Worm (Caenorhabditis elegans): ENCODE data around the gene mex-1.

mex-1 gene

ce11 chrII:11966602-11967001 lies 1.8 kb upstream of the mex-1 start, which contains the start of gene rab-7:
Gene rab-7, minus strand, starts transcription at chrII:11966931.
- TF ChIP-seq flt-1 (GFP tag; IDR thresholded peaks at IDR 0.05) (no peak), tab-1 (GFP tag; IDR thresholded peaks at IDR 0.05) (no peak), cog-1 (tag; optimal IDR thresholded peaks at IDR 0.05) (no peak), ztf-23 (GFP tag; IDR thresholded peaks at IDR 0.05) (no peak), ztf-29 (GFP tag; IDR thresholded peaks at IDR 0.05) (no peak), ref-1 (GFP tag; conservative IDR thresholded peaks at IDR 0.05) (no peak), klf-2 (GFP tag; conservative IDR thresholded peaks at IDR 0.05) (no peak), med-1 (GFP tag; optimal IDR thresholded peaks at IDR 0.05; ENCODE audit: insufficient read depth) (no peak), T22C8.4 (GFP tag; IDR thresholded peaks at IDR 0.05) (no peak)

ce11 chrII:11967507-11968127 lies 820 bp upstream of the mex-1 start, which contains the start of gene W03C9.5:
Gene W03C9.5, minus strand, starts transcription at chrII:11967544.
- TF ChIP-seq ztf-23 (GFP tag; IDR thresholded peaks at IDR 0.05) (peak; percentile 88), klf-2 (GFP tag; conservative IDR thresholded peaks at IDR 0.05) (peak; percentile 89), ztf-29 (GFP tag; IDR thresholded peaks at IDR 0.05) (no peak; the same call in 1 of the 2 replicates), tab-1 (GFP tag; IDR thresholded peaks at IDR 0.05) (no peak), med-1 (GFP tag; optimal IDR thresholded peaks at IDR 0.05; ENCODE audit: insufficient read depth) (peak; percentile 2), cog-1 (tag; optimal IDR thresholded peaks at IDR 0.05) (peak; percentile 92), T22C8.4 (GFP tag; IDR thresholded peaks at IDR 0.05) (peak; percentile 54; the same call in 1 of the 2 replicates), flt-1 (GFP tag; IDR thresholded peaks at IDR 0.05) (peak; percentile 92), ref-1 (GFP tag; conservative IDR thresholded peaks at IDR 0.05) (peak; percentile 69)

- TF ChIP-seq klf-2 (GFP tag; conservative IDR thresholded peaks at IDR 0.05) (no peak), ztf-29 (GFP tag; IDR thresholded peaks at IDR 0.05) (no peak), med-1 (GFP tag; optimal IDR thresholded peaks at IDR 0.05; ENCODE audit: insufficient read depth) (no peak)
Measured at ce11 chrII:11969033-11969432, 596 bp downstream of the mex-1 start.

- TF ChIP-seq T22C8.4 (GFP tag; IDR thresholded peaks at IDR 0.05) (no peak), cog-1 (tag; optimal IDR thresholded peaks at IDR 0.05) (no peak), ztf-29 (GFP tag; IDR thresholded peaks at IDR 0.05) (no peak), flt-1 (GFP tag; IDR thresholded peaks at IDR 0.05) (no peak), med-1 (GFP tag; optimal IDR thresholded peaks at IDR 0.05; ENCODE audit: insufficient read depth) (no peak), ref-1 (GFP tag; conservative IDR thresholded peaks at IDR 0.05) (no peak), tab-1 (GFP tag; IDR thresholded peaks at IDR 0.05) (no peak), klf-2 (GFP tag; conservative IDR thresholded peaks at IDR 0.05) (no peak), ztf-23 (GFP tag; IDR thresholded peaks at IDR 0.05) (no peak)
Measured at ce11 chrII:11971009-11971636, 2.7 kb downstream of the mex-1 start.

ce11 chrII:11972266-11972665 lies 3.8 kb downstream of the mex-1 start:
- TF ChIP-seq klf-2 (GFP tag; conservative IDR thresholded peaks at IDR 0.05) (no peak), cog-1 (tag; optimal IDR thresholded peaks at IDR 0.05) (no peak), ztf-29 (GFP tag; IDR thresholded peaks at IDR 0.05) (no peak), med-1 (GFP tag; optimal IDR thresholded peaks at IDR 0.05; ENCODE audit: insufficient read depth) (no peak), T22C8.4 (GFP tag; IDR thresholded peaks at IDR 0.05) (no peak), flt-1 (GFP tag; IDR thresholded peaks at IDR 0.05) (no peak), ref-1 (GFP tag; conservative IDR thresholded peaks at IDR 0.05) (no peak)

- TF ChIP-seq tab-1 (GFP tag; IDR thresholded peaks at IDR 0.05) (no peak), med-1 (GFP tag; optimal IDR thresholded peaks at IDR 0.05; ENCODE audit: insufficient read depth) (no peak), T22C8.4 (GFP tag; IDR thresholded peaks at IDR 0.05) (no peak), klf-2 (GFP tag; conservative IDR thresholded peaks at IDR 0.05) (no peak), flt-1 (GFP tag; IDR thresholded peaks at IDR 0.05) (no peak), ref-1 (GFP tag; conservative IDR thresholded peaks at IDR 0.05) (no peak), ztf-23 (GFP tag; IDR thresholded peaks at IDR 0.05) (no peak), cog-1 (tag; optimal IDR thresholded peaks at IDR 0.05) (no peak), ztf-29 (GFP tag; IDR thresholded peaks at IDR 0.05) (no peak)
Measured at ce11 chrII:11973632-11974031, 5.2 kb downstream of the mex-1 start, which contains the start of gene acbp-6. Gene acbp-6, minus strand, starts transcription at chrII:11973732.

- no peak for TF ChIP-seq flt-1 (GFP tag; IDR thresholded peaks at IDR 0.05)
- TF ChIP-seq ztf-23 (GFP tag; IDR thresholded peaks at IDR 0.05) = no peak
- no peak for TF ChIP-seq cog-1 (tag; optimal IDR thresholded peaks at IDR 0.05)
- no peak for TF ChIP-seq T22C8.4 (GFP tag; IDR thresholded peaks at IDR 0.05)
- TF ChIP-seq ref-1 (GFP tag; conservative IDR thresholded peaks at IDR 0.05) = no peak
- TF ChIP-seq ztf-29 (GFP tag; IDR thresholded peaks at IDR 0.05) = no peak
- TF ChIP-seq klf-2 (GFP tag; conservative IDR thresholded peaks at IDR 0.05) = no peak
- TF ChIP-seq tab-1 (GFP tag; IDR thresholded peaks at IDR 0.05) = no peak
- no peak for TF ChIP-seq med-1 (GFP tag; optimal IDR thresholded peaks at IDR 0.05; ENCODE audit: insufficient read depth)
Measured at ce11 chrII:11974048-11974995, 5.9 kb downstream of the mex-1 start.

- TF ChIP-seq cog-1 (tag; optimal IDR thresholded peaks at IDR 0.05) = no peak
- no peak for TF ChIP-seq flt-1 (GFP tag; IDR thresholded peaks at IDR 0.05)
- TF ChIP-seq ref-1 (GFP tag; conservative IDR thresholded peaks at IDR 0.05) = no peak
- no peak for TF ChIP-seq ztf-23 (GFP tag; IDR thresholded peaks at IDR 0.05)
- no peak for TF ChIP-seq ztf-29 (GFP tag; IDR thresholded peaks at IDR 0.05)
- TF ChIP-seq med-1 (GFP tag; optimal IDR thresholded peaks at IDR 0.05; ENCODE audit: insufficient read depth) = no peak
- no peak for TF ChIP-seq tab-1 (GFP tag; IDR thresholded peaks at IDR 0.05)
- no peak for TF ChIP-seq T22C8.4 (GFP tag; IDR thresholded peaks at IDR 0.05)
- TF ChIP-seq klf-2 (GFP tag; conservative IDR thresholded peaks at IDR 0.05) = no peak
Measured at ce11 chrII:11976727-11977259, 8.4 kb downstream of the mex-1 start.
